Worm (Caenorhabditis elegans): Measurements from ENCODE around the gene apc-17.

- no peak for TF ChIP-seq cog-1 (tag; optimal IDR thresholded peaks at IDR 0.05)
- TF ChIP-seq flt-1 (GFP tag; IDR thresholded peaks at IDR 0.05) = no peak
- TF ChIP-seq med-1 (GFP tag; optimal IDR thresholded peaks at IDR 0.05; ENCODE audit: insufficient read depth) = no peak
- no peak for TF ChIP-seq ztf-23 (GFP tag; IDR thresholded peaks at IDR 0.05)
- no peak for TF ChIP-seq T22C8.4 (GFP tag; IDR thresholded peaks at IDR 0.05)
- TF ChIP-seq klf-2 (GFP tag; conservative IDR thresholded peaks at IDR 0.05) = no peak
- TF ChIP-seq ztf-29 (GFP tag; IDR thresholded peaks at IDR 0.05) = no peak
- no peak for TF ChIP-seq tab-1 (GFP tag; IDR thresholded peaks at IDR 0.05)
Observed at ce11 chrII:11153080-11153479, 45.2 kb downstream of the apc-17 start.

Data from whole organism, midembryonic.